Fruit fly (Drosophila melanogaster) whole organism, embryonic: Measurements from ENCODE around the gene CG14331.

ENCODE experiments used
- Abd-B ChIP-seq: fragments of 200-800 bp; sonication (Bioruptor generic); optimal IDR thresholded peaks from 2 replicates; lab custom pipeline; 2018; ENCODE audit warnings: missing biosample characterization, mild to moderate bottlenecking, missing genetic modification characterization, moderate library complexity
- Aef1 ChIP-seq: fragments of 200-800 bp; sonication (Bioruptor generic); IDR thresholded peaks from 3 replicates; pipeline ENCODE4 v1.3.6; 2022; ENCODE audit warnings: missing biosample characterization, missing genetic modification characterization
- CG10366 ChIP-seq: fragments of 200-800 bp; sonication (Bioruptor generic); IDR thresholded peaks from 2 replicates; pipeline ENCODE4 v1.3.6; 2022; ENCODE audit warnings: missing biosample characterization, missing genetic modification characterization
- CG10543 ChIP-seq: fragments of 200-800 bp; sonication (Bioruptor generic); optimal IDR thresholded peaks from 3 replicates; lab custom pipeline; 2017; ENCODE audit warnings: missing biosample characterization, mild to moderate bottlenecking, missing genetic modification characterization, moderate library complexity
- CG11085 ChIP-seq: fragments of 200-800 bp; sonication (Bioruptor generic); IDR thresholded peaks from 2 replicates; pipeline ENCODE4 v1.3.6; 2022; ENCODE audit warnings: missing biosample characterization, missing genetic modification characterization
- CG12104 ChIP-seq: fragments of 200-800 bp; sonication (Bioruptor generic); optimal IDR thresholded peaks from 3 replicates; lab custom pipeline; 2016; ENCODE audit warnings: missing biosample characterization, missing genetic modification characterization
- CG1233 ChIP-seq: fragments of 200-800 bp; sonication (Bioruptor generic); optimal IDR thresholded peaks from 4 replicates; lab custom pipeline; 2018; ENCODE audit warnings: missing biosample characterization, mild to moderate bottlenecking, missing genetic modification characterization
- CG12744 ChIP-seq: fragments of 200-800 bp; sonication (Bioruptor generic); optimal IDR thresholded peaks from 2 replicates; lab custom pipeline; 2016; ENCODE audit warnings: missing biosample characterization, missing genetic modification characterization
- CG13775 ChIP-seq: fragments of 200-800 bp; sonication (Bioruptor generic); optimal IDR thresholded peaks from 3 replicates; lab custom pipeline; 2017; ENCODE audit warnings: missing biosample characterization, mild to moderate bottlenecking, missing genetic modification characterization
- CG14050 ChIP-seq: fragments of 200-800 bp; sonication (Bioruptor generic); IDR thresholded peaks from 3 replicates; pipeline ENCODE4 v1.3.6; 2022; ENCODE audit warnings: missing biosample characterization, missing genetic modification characterization
- CG14710 ChIP-seq: fragments of 200-800 bp; sonication (Bioruptor generic); optimal IDR thresholded peaks from 3 replicates; lab custom pipeline; 2019; ENCODE audit warnings: missing biosample characterization, mild to moderate bottlenecking, missing genetic modification characterization, moderate library complexity
- CG1529 ChIP-seq: fragments of 200-800 bp; sonication (Bioruptor generic); optimal IDR thresholded peaks from 3 replicates; lab custom pipeline; 2018; ENCODE audit warnings: missing biosample characterization, missing genetic modification characterization
- CG15601 ChIP-seq: fragments of 200-800 bp; sonication (Bioruptor generic); optimal IDR thresholded peaks from 3 replicates; lab custom pipeline; 2019; ENCODE audit warnings: missing biosample characterization, mild to moderate bottlenecking, missing genetic modification characterization, moderate library complexity
- CG15696 ChIP-seq: fragments of 200-800 bp; sonication (Bioruptor generic); optimal IDR thresholded peaks from 2 replicates; lab custom pipeline; 2019; ENCODE audit warnings: missing biosample characterization, mild to moderate bottlenecking, missing genetic modification characterization, moderate library complexity
- CG17568 ChIP-seq: fragments of 200-800 bp; sonication (Bioruptor generic); optimal IDR thresholded peaks from 2 replicates; lab custom pipeline; 2018; ENCODE audit warnings: missing biosample characterization, mild to moderate bottlenecking, missing genetic modification characterization, moderate library complexity
- CG1792 ChIP-seq: fragments of 200-800 bp; sonication (Bioruptor generic); optimal IDR thresholded peaks from 2 replicates; lab custom pipeline; 2016; ENCODE audit warnings: missing biosample characterization, missing genetic modification characterization
- CG31441 ChIP-seq: fragments of 200-800 bp; sonication (Bioruptor generic); IDR thresholded peaks from 2 replicates; pipeline ENCODE4 v1.3.6; 2022; ENCODE audit warnings: missing biosample characterization, missing genetic modification characterization
- CG4617 ChIP-seq: fragments of 200-800 bp; sonication (Bioruptor generic); optimal IDR thresholded peaks from 3 replicates; lab custom pipeline; 2016; ENCODE audit warnings: missing biosample characterization, missing genetic modification characterization, borderline replicate concordance
- CG7963 ChIP-seq: fragments of 200-800 bp; sonication (Bioruptor generic); IDR thresholded peaks from 3 replicates; pipeline ENCODE4 v1.3.6; 2022; ENCODE audit warnings: missing biosample characterization, missing genetic modification characterization; ENCODE audit not compliant: partially characterized antibody
- CG8388 ChIP-seq: fragments of 200-800 bp; sonication (Bioruptor generic); optimal IDR thresholded peaks from 2 replicates; lab custom pipeline; 2019; ENCODE audit warnings: missing biosample characterization, mild to moderate bottlenecking, missing genetic modification characterization, moderate library complexity
- CG9215 ChIP-seq: fragments of 200-800 bp; sonication (Bioruptor generic); IDR thresholded peaks from 2 replicates; pipeline ENCODE4 v1.3.6; 2022; ENCODE audit warnings: missing biosample characterization, missing genetic modification characterization
- CG9609 ChIP-seq: fragments of 200-800 bp; sonication (Bioruptor generic); optimal IDR thresholded peaks from 3 replicates; lab custom pipeline; 2016; ENCODE audit warnings: missing biosample characterization, missing genetic modification characterization
- CTCF ChIP-seq: fragments of 200-800 bp; sonication (Bioruptor generic); optimal IDR thresholded peaks from 2 replicates; lab custom pipeline; 2017; ENCODE audit warnings: missing biosample characterization, mild to moderate bottlenecking, missing genetic modification characterization, moderate library complexity
- Chrac-16 ChIP-seq: fragments of 200-800 bp; sonication (Bioruptor generic); optimal IDR thresholded peaks from 3 replicates; lab custom pipeline; 2016; ENCODE audit warnings: missing biosample characterization, missing genetic modification characterization
- D ChIP-seq, 2 experiments: fragments of 200-800 bp in 1 of 2; fragments of >200 bp in 1 of 2; sonication (Bioruptor generic) in 1 of 2; optimal IDR thresholded peaks; 2 replicates in 1 of 2; 3 replicates in 1 of 2; lab custom pipeline; 2017; ENCODE audit warnings: mild to moderate bottlenecking in 1 of 2, missing biosample characterization in 1 of 2, missing genetic modification characterization in 1 of 2, missing genetic modification reagents in 1 of 2
- Dip3 ChIP-seq: fragments of 200-800 bp; sonication (Bioruptor generic); optimal IDR thresholded peaks from 3 replicates; lab custom pipeline; 2016; ENCODE audit warnings: missing biosample characterization, missing genetic modification characterization
- GATAe ChIP-seq: fragments of 200-800 bp; sonication (Bioruptor generic); conservative IDR thresholded peaks from 2 replicates; pipeline ENCODE4 v1.3.6; 2022; ENCODE audit warnings: missing biosample characterization, missing genetic modification characterization
- HHEX ChIP-seq: fragments of 200-800 bp; sonication (Bioruptor generic); optimal IDR thresholded peaks from 3 replicates; lab custom pipeline; 2017; ENCODE audit warnings: missing biosample characterization, mild to moderate bottlenecking, missing genetic modification characterization, missing genetic modification reagents
- Hmr ChIP-seq: fragments of 200-800 bp; sonication (Bioruptor generic); optimal IDR thresholded peaks from 3 replicates; lab custom pipeline; 2017; ENCODE audit warnings: mild to moderate bottlenecking, missing biosample characterization, missing genetic modification reagents, missing genetic modification characterization
- Jarid2 ChIP-seq: fragments of 200-800 bp; sonication (Bioruptor generic); optimal IDR thresholded peaks from 3 replicates; lab custom pipeline; 2017; ENCODE audit warnings: mild to moderate bottlenecking, missing biosample characterization, missing genetic modification reagents, missing genetic modification characterization
- Neu2 ChIP-seq: fragments of 200-800 bp; sonication (Bioruptor generic); optimal IDR thresholded peaks from 3 replicates; lab custom pipeline; 2016; ENCODE audit warnings: missing biosample characterization, missing genetic modification characterization, borderline replicate concordance
- Xbp1 ChIP-seq: fragments of 200-800 bp; sonication (Bioruptor generic); optimal IDR thresholded peaks from 3 replicates; lab custom pipeline; 2016; ENCODE audit warnings: missing biosample characterization, mild to moderate bottlenecking, missing genetic modification characterization
- ac ChIP-seq: fragments of 200-800 bp; sonication (Bioruptor generic); optimal IDR thresholded peaks from 3 replicates; lab custom pipeline; 2017; ENCODE audit warnings: missing biosample characterization, mild to moderate bottlenecking, missing genetic modification characterization
- ci ChIP-seq: fragments of 200-800 bp; sonication (Bioruptor generic); IDR thresholded peaks from 3 replicates; pipeline ENCODE4 v1.3.6; 2022; ENCODE audit warnings: missing biosample characterization, missing genetic modification characterization
- dysf ChIP-seq: fragments of 200-800 bp; sonication (Bioruptor generic); IDR thresholded peaks from 3 replicates; pipeline ENCODE4 v1.3.6; 2022; ENCODE audit warnings: missing biosample characterization, missing genetic modification characterization
- fd64A ChIP-seq: fragments of 200-800 bp; sonication (Bioruptor generic); optimal IDR thresholded peaks from 3 replicates; lab custom pipeline; 2018; ENCODE audit warnings: missing biosample characterization, mild to moderate bottlenecking, missing genetic modification characterization
- gcm ChIP-seq: fragments of 200-800 bp; sonication (Bioruptor generic); optimal IDR thresholded peaks from 2 replicates; lab custom pipeline; 2019; ENCODE audit warnings: missing biosample characterization, mild to moderate bottlenecking, missing genetic modification characterization, moderate library complexity
- gfzf ChIP-seq: fragments of 200-800 bp; sonication (Bioruptor generic); optimal IDR thresholded peaks from 2 replicates; lab custom pipeline; 2016; ENCODE audit warnings: missing biosample characterization, mild to moderate bottlenecking, missing genetic modification characterization, moderate library complexity
- gro ChIP-seq: fragments of 200-800 bp; sonication (Bioruptor generic); optimal IDR thresholded peaks from 2 replicates; lab custom pipeline; 2016; ENCODE audit warnings: missing biosample characterization, missing genetic modification characterization
- h ChIP-seq: fragments of >200 bp; optimal IDR thresholded peaks from 2 replicates; lab custom pipeline; 2017
- her ChIP-seq: fragments of 200-800 bp; sonication (Bioruptor generic); optimal IDR thresholded peaks from 2 replicates; lab custom pipeline; 2016; ENCODE audit warnings: missing biosample characterization, missing genetic modification characterization
- hkb ChIP-seq, 2 experiments: fragments of 200-800 bp in 1 of 2; fragments of >200 bp in 1 of 2; sonication (Bioruptor generic) in 1 of 2; IDR thresholded peaks in 1 of 2; optimal IDR thresholded peaks in 1 of 2; 2 replicates each; pipeline versions ENCODE4 v1.3.6 to Lab custom; 2017 to 2022; ENCODE audit warnings: missing biosample characterization in 1 of 2, missing genetic modification characterization in 1 of 2
- jigr1 ChIP-seq: fragments of 200-800 bp; sonication (Bioruptor generic); IDR thresholded peaks from 3 replicates; pipeline ENCODE4 v1.3.6; 2022; ENCODE audit warnings: missing biosample characterization, missing genetic modification characterization
- lbe ChIP-seq: fragments of 200-800 bp; sonication (Bioruptor generic); optimal IDR thresholded peaks from 2 replicates; lab custom pipeline; 2016; ENCODE audit warnings: missing biosample characterization, mild to moderate bottlenecking, missing genetic modification characterization
- lmd ChIP-seq: fragments of 200-800 bp; sonication (Bioruptor generic); IDR thresholded peaks from 2 replicates; pipeline ENCODE4 v1.3.6; 2022; ENCODE audit warnings: missing biosample characterization, missing genetic modification characterization
- pho ChIP-seq: fragments of 200-800 bp; sonication (Bioruptor generic); optimal IDR thresholded peaks from 2 replicates; lab custom pipeline; 2016; ENCODE audit warnings: missing biosample characterization, missing genetic modification characterization
- sima ChIP-seq: fragments of 200-800 bp; sonication (Bioruptor generic); optimal IDR thresholded peaks from 2 replicates; lab custom pipeline; 2016; ENCODE audit warnings: missing biosample characterization, missing genetic modification characterization
- ssp ChIP-seq: fragments of 200-800 bp; sonication (Bioruptor generic); IDR thresholded peaks from 2 replicates; pipeline ENCODE4 v1.3.6; 2022; ENCODE audit warnings: missing biosample characterization, missing genetic modification characterization
- sug ChIP-seq: fragments of 200-800 bp; optimal IDR thresholded peaks from 2 replicates; lab custom pipeline; 2019; ENCODE audit warnings: missing biosample characterization, mild to moderate bottlenecking, missing genetic modification characterization, moderate library complexity
- wek ChIP-seq: fragments of 200-800 bp; sonication (Bioruptor generic); optimal IDR thresholded peaks from 3 replicates; lab custom pipeline; 2018; ENCODE audit warnings: missing biosample characterization, mild to moderate bottlenecking, missing genetic modification characterization, moderate library complexity

CG14331 gene

dm6 chr3R:17402434-17402833, 38.1 kb downstream of the CG14331 start, which contains the start of gene Sur-8 (continued):
- TF ChIP-seq CG4617 (GFP tag; lab: Kevin White, UChicago) (peak; percentile 32), jigr1 (GFP tag; lab: Robert Waterston, UW) (no peak), CG15601 (tag; lab: Kevin White, UChicago) (no peak), Aef1 (GFP tag; lab: Robert Waterston, UW) (peak; percentile 50; the same call in 1 of the 3 replicates), Chrac-16 (GFP tag; lab: Kevin White, UChicago) (peak; percentile 73), lbe (no peak), CG15696 (tag; lab: Kevin White, UChicago) (peak; percentile 34), her (peak; percentile 65), Hmr (GFP tag; lab: Kevin White, UChicago) (peak; percentile 76), gfzf (GFP tag; lab: Kevin White, UChicago) (no peak), dysf (GFP tag; lab: Robert Waterston, UW) (peak; percentile 76), h (lab: Kevin White, UChicago) (no peak), CG10366 (peak; percentile 68), hkb (optimal IDR thresholded peaks at IDR 0.05; lab: Kevin White, UChicago) (no peak), hkb (GFP tag; IDR thresholded peaks at IDR 0.05; lab: Robert Waterston, UW) (peak; percentile 56; the same call in 1 of the 2 replicates), ci (GFP tag; lab: Robert Waterston, UW) (peak; percentile 86), CG11085 (GFP tag; lab: Robert Waterston, UW) (peak; percentile 66), GATAe (GFP tag; lab: Robert Waterston, UW) (0 out of 2 replicates have a peak, but pooled peaks have one; percentile 27), sug (tag; lab: Kevin White, UChicago) (peak; percentile 53), gcm (no peak), CG1529 (no peak), CG12744 (GFP tag; lab: Kevin White, UChicago) (peak; percentile 45), Jarid2 (GFP tag; lab: Kevin White, UChicago) (peak; percentile 26), CG13775 (GFP tag; lab: Kevin White, UChicago) (peak; percentile 30), HHEX (GFP tag; lab: Kevin White, UChicago) (peak; percentile 71), CG1233 (GFP tag; lab: Kevin White, UChicago) (peak; percentile 61), CG1792 (GFP tag; lab: Kevin White, UChicago) (peak; percentile 13), D (optimal IDR thresholded peaks at IDR 0.05; lab: Kevin White, UChicago) (no peak), D (GFP tag; optimal IDR thresholded peaks at IDR 0.05; lab: Kevin White, UChicago) (peak; percentile 45), CG9609 (GFP tag; lab: Kevin White, UChicago) (peak; percentile 51), gro (GFP tag; lab: Kevin White, UChicago) (no peak), ac (GFP tag; lab: Kevin White, UChicago) (no peak), Dip3 (peak; percentile 39), sima (GFP tag; lab: Kevin White, UChicago) (no peak), CG9215 (GFP tag; lab: Robert Waterston, UW) (0 out of 2 replicates have a peak, but pooled peaks have one; percentile 21), CG10543 (GFP tag; lab: Kevin White, UChicago) (peak; percentile 35), wek (GFP tag; lab: Kevin White, UChicago) (peak; percentile 25), CTCF (GFP tag; lab: Kevin White, UChicago) (peak; percentile 98), Xbp1 (GFP tag; lab: Kevin White, UChicago) (peak; percentile 85), CG31441 (GFP tag; lab: Robert Waterston, UW) (peak; percentile 20; the same call in 1 of the 2 replicates), CG17568 (no peak), CG14050 (GFP tag; lab: Robert Waterston, UW) (peak; percentile 59), pho (peak; percentile 1), Neu2 (no peak), fd64A (peak; percentile 52), ssp (peak; percentile 53; the same call in 1 of the 2 replicates), CG12104 (no peak), CG14710 (tag; lab: Kevin White, UChicago) (peak; percentile 2), CG7963 (no peak), lmd (GFP tag; lab: Robert Waterston, UW) (peak; percentile 76), CG8388 (GFP tag; lab: Kevin White, UChicago) (peak; percentile 7), Abd-B (GFP tag; lab: Kevin White, UChicago) (no peak)
